Fruit fly (Drosophila melanogaster) whole organism, embryonic: ENCODE data around the gene CG31268.

Experiments
- Ada2b ChIP-seq: fragments of 200-800 bp; sonication (Bioruptor generic); IDR thresholded peaks from 2 replicates; pipeline ENCODE4 v1.3.6; 2022; ENCODE audit warnings: missing biosample characterization, missing genetic modification characterization
- Awh ChIP-seq: fragments of 200-800 bp; sonication (Bioruptor generic); IDR thresholded peaks from 2 replicates; pipeline ENCODE4, ENCODE4 v1.3.6; 2022; ENCODE audit warnings: missing biosample characterization, missing genetic modification characterization
- CG10209 ChIP-seq: fragments of 200-800 bp; sonication (Bioruptor generic); optimal IDR thresholded peaks from 3 replicates; lab custom pipeline; 2017; ENCODE audit warnings: missing biosample characterization, mild to moderate bottlenecking, missing genetic modification characterization, missing genetic modification reagents
- CG10321 ChIP-seq: fragments of 200-800 bp; sonication (Bioruptor generic); IDR thresholded peaks from 2 replicates; pipeline ENCODE4 v1.3.6; 2022; ENCODE audit warnings: missing biosample characterization, missing genetic modification characterization
- CG10543 ChIP-seq: fragments of 200-800 bp; sonication (Bioruptor generic); optimal IDR thresholded peaks from 3 replicates; lab custom pipeline; 2017; ENCODE audit warnings: missing biosample characterization, mild to moderate bottlenecking, missing genetic modification characterization, moderate library complexity
- CG11398 ChIP-seq: fragments of 200-800 bp; sonication (Bioruptor generic); optimal IDR thresholded peaks from 2 replicates; lab custom pipeline; 2016; ENCODE audit warnings: missing biosample characterization, missing genetic modification characterization
- CG11504 ChIP-seq: fragments of 200-800 bp; sonication (Bioruptor generic); optimal IDR thresholded peaks from 3 replicates; lab custom pipeline; 2019; ENCODE audit warnings: missing biosample characterization, mild to moderate bottlenecking, missing genetic modification characterization, moderate library complexity
- CG11696 ChIP-seq: fragments of 200-800 bp; sonication (Bioruptor generic); IDR thresholded peaks from 2 replicates; pipeline ENCODE4 v1.3.6; 2022; ENCODE audit warnings: missing biosample characterization, missing genetic modification characterization
- CG14667 ChIP-seq: fragments of 200-800 bp; sonication (Bioruptor generic); IDR thresholded peaks from 2 replicates; pipeline ENCODE4 v1.3.6; 2022; ENCODE audit warnings: missing biosample characterization, missing genetic modification characterization
- CG14710 ChIP-seq: fragments of 200-800 bp; sonication (Bioruptor generic); optimal IDR thresholded peaks from 3 replicates; lab custom pipeline; 2019; ENCODE audit warnings: missing biosample characterization, mild to moderate bottlenecking, missing genetic modification characterization, moderate library complexity
- CG14965 ChIP-seq: fragments of 200-800 bp; sonication (Bioruptor generic); optimal IDR thresholded peaks from 2 replicates; lab custom pipeline; 2016; ENCODE audit warnings: missing biosample characterization, missing genetic modification characterization, borderline replicate concordance
- CG15269 ChIP-seq: fragments of 200-800 bp; sonication (Bioruptor generic); optimal IDR thresholded peaks from 2 replicates; lab custom pipeline; 2018; ENCODE audit warnings: missing biosample characterization, mild to moderate bottlenecking, missing genetic modification characterization, moderate library complexity
- CG1602 ChIP-seq: fragments of 200-800 bp; sonication (Bioruptor generic); optimal IDR thresholded peaks from 3 replicates; lab custom pipeline; 2016; ENCODE audit warnings: missing biosample characterization, missing genetic modification characterization
- CG16779 ChIP-seq: fragments of 200-800 bp; sonication (Bioruptor generic); IDR thresholded peaks from 2 replicates; pipeline ENCODE4 v1.3.6; 2022; ENCODE audit warnings: missing biosample characterization, missing genetic modification characterization
- CG16863 ChIP-seq: fragments of 200-800 bp; sonication (Bioruptor generic); optimal IDR thresholded peaks from 3 replicates; lab custom pipeline; 2016; ENCODE audit warnings: missing biosample characterization, missing genetic modification characterization
- CG17568 ChIP-seq: fragments of 200-800 bp; sonication (Bioruptor generic); optimal IDR thresholded peaks from 2 replicates; lab custom pipeline; 2018; ENCODE audit warnings: missing biosample characterization, mild to moderate bottlenecking, missing genetic modification characterization, moderate library complexity
- CG17802 ChIP-seq: fragments of 200-800 bp; sonication (Bioruptor generic); optimal IDR thresholded peaks from 2 replicates; lab custom pipeline; 2018; ENCODE audit warnings: missing biosample characterization, mild to moderate bottlenecking, missing genetic modification characterization, moderate library complexity
- CG30431 ChIP-seq: fragments of 200-800 bp; sonication (Bioruptor generic); optimal IDR thresholded peaks from 2 replicates; lab custom pipeline; 2017; ENCODE audit warnings: missing biosample characterization, missing genetic modification characterization
- CG32767 ChIP-seq: fragments of 200-800 bp; sonication (Bioruptor generic); IDR thresholded peaks from 2 replicates; pipeline ENCODE4 v1.3.6; 2022; ENCODE audit warnings: missing biosample characterization, missing genetic modification characterization
- CG4360 ChIP-seq: fragments of 200-800 bp; sonication (Bioruptor generic); IDR thresholded peaks from 2 replicates; pipeline ENCODE4 v1.3.6; 2022; ENCODE audit warnings: missing biosample characterization, missing genetic modification characterization
- CG7271 ChIP-seq: fragments of 200-800 bp; sonication (Bioruptor generic); optimal IDR thresholded peaks from 2 replicates; lab custom pipeline; 2018; ENCODE audit warnings: missing biosample characterization, mild to moderate bottlenecking, missing genetic modification characterization, moderate library complexity
- CG8478 ChIP-seq: fragments of >200 bp; optimal IDR thresholded peaks from 2 replicates; lab custom pipeline; 2018
- CG9437 ChIP-seq: fragments of 200-800 bp; sonication (Bioruptor generic); optimal IDR thresholded peaks from 2 replicates; lab custom pipeline; 2018; ENCODE audit warnings: missing biosample characterization, mild to moderate bottlenecking, missing genetic modification characterization
- CTCF ChIP-seq: fragments of 200-800 bp; sonication (Bioruptor generic); optimal IDR thresholded peaks from 2 replicates; lab custom pipeline; 2017; ENCODE audit warnings: missing biosample characterization, mild to moderate bottlenecking, missing genetic modification characterization, moderate library complexity
- D ChIP-seq, 2 experiments: fragments of 200-800 bp in 1 of 2; fragments of >200 bp in 1 of 2; sonication (Bioruptor generic) in 1 of 2; optimal IDR thresholded peaks; 2 replicates in 1 of 2; 3 replicates in 1 of 2; lab custom pipeline; 2017; ENCODE audit warnings: mild to moderate bottlenecking in 1 of 2, missing biosample characterization in 1 of 2, missing genetic modification characterization in 1 of 2, missing genetic modification reagents in 1 of 2
- Dad ChIP-seq: fragments of 200-800 bp; sonication (Bioruptor generic); optimal IDR thresholded peaks from 3 replicates; lab custom pipeline; 2016; ENCODE audit warnings: missing biosample characterization, missing genetic modification characterization
- Dfd ChIP-seq, 2 experiments: fragments of >200 bp; optimal IDR thresholded peaks; 2 replicates each; lab custom pipeline; 2017; ENCODE audit warnings: missing biosample characterization in 2 of 2, missing genetic modification characterization in 2 of 2
- Dp ChIP-seq: fragments of 200-800 bp; sonication (Bioruptor generic); optimal IDR thresholded peaks from 2 replicates; lab custom pipeline; 2018; ENCODE audit warnings: missing biosample characterization, mild to moderate bottlenecking, missing genetic modification characterization, moderate library complexity
- Hr51 ChIP-seq, 2 experiments: fragments of 200-800 bp; sonication (Bioruptor generic); optimal IDR thresholded peaks; 2 replicates in 1 of 2; 3 replicates in 1 of 2; lab custom pipeline; 2016 to 2018; ENCODE audit warnings: missing biosample characterization in 2 of 2, missing genetic modification characterization in 2 of 2, mild to moderate bottlenecking in 1 of 2, moderate library complexity in 1 of 2
- NfI ChIP-seq: fragments of 200-800 bp; sonication (Bioruptor generic); optimal IDR thresholded peaks from 3 replicates; lab custom pipeline; 2018; ENCODE audit warnings: missing biosample characterization, mild to moderate bottlenecking, missing genetic modification characterization, moderate library complexity
- Opbp ChIP-seq: fragments of 200-800 bp; sonication (Bioruptor generic); IDR thresholded peaks from 3 replicates; pipeline ENCODE4 v1.3.6; 2022; ENCODE audit warnings: missing biosample characterization, missing genetic modification characterization; ENCODE audit not compliant: partially characterized antibody
- Usf ChIP-seq: fragments of 200-800 bp; sonication (Bioruptor generic); optimal IDR thresholded peaks from 2 replicates; lab custom pipeline; 2017; ENCODE audit warnings: missing genotype, missing biosample characterization, missing genetic modification characterization
- ara ChIP-seq: fragments of 200-800 bp; sonication (Bioruptor generic); IDR thresholded peaks from 2 replicates; pipeline ENCODE4 v1.3.6; 2022; ENCODE audit warnings: missing biosample characterization, missing genetic modification characterization
- btn ChIP-seq: fragments of 200-800 bp; sonication (Bioruptor generic); optimal IDR thresholded peaks from 2 replicates; lab custom pipeline; 2016; ENCODE audit warnings: missing biosample characterization, missing genetic modification characterization
- cato ChIP-seq: fragments of 200-800 bp; sonication (Bioruptor generic); optimal IDR thresholded peaks from 2 replicates; lab custom pipeline; 2016; ENCODE audit warnings: missing biosample characterization, missing genetic modification characterization, borderline replicate concordance
- da ChIP-seq: fragments of 200-800 bp; sonication (Bioruptor generic); optimal IDR thresholded peaks from 2 replicates; lab custom pipeline; 2016; ENCODE audit warnings: missing biosample characterization, missing genetic modification characterization
- emc ChIP-seq: fragments of 200-800 bp; sonication (Bioruptor generic); optimal IDR thresholded peaks from 2 replicates; lab custom pipeline; 2016; ENCODE audit warnings: missing biosample characterization, missing genetic modification characterization
- inv ChIP-seq: fragments of 200-800 bp; sonication (Bioruptor generic); IDR thresholded peaks from 2 replicates; pipeline ENCODE4 v1.3.6; 2022; ENCODE audit warnings: missing biosample characterization, missing genetic modification characterization; ENCODE audit not compliant: partially characterized antibody
- kay ChIP-seq: fragments of 200-800 bp; sonication (Bioruptor generic); optimal IDR thresholded peaks from 2 replicates; lab custom pipeline; 2016; ENCODE audit warnings: missing biosample characterization, missing genetic modification characterization
- lmd ChIP-seq: fragments of 200-800 bp; sonication (Bioruptor generic); IDR thresholded peaks from 2 replicates; pipeline ENCODE4 v1.3.6; 2022; ENCODE audit warnings: missing biosample characterization, missing genetic modification characterization
- nerfin-1 ChIP-seq: fragments of 200-800 bp; sonication (Bioruptor generic); optimal IDR thresholded peaks from 3 replicates; lab custom pipeline; 2019; ENCODE audit warnings: missing biosample characterization, mild to moderate bottlenecking, missing genetic modification characterization, moderate library complexity
- pho ChIP-seq: fragments of 200-800 bp; sonication (Bioruptor generic); optimal IDR thresholded peaks from 2 replicates; lab custom pipeline; 2016; ENCODE audit warnings: missing biosample characterization, missing genetic modification characterization
- pros ChIP-seq: fragments of 200-800 bp; sonication (Bioruptor generic); optimal IDR thresholded peaks from 3 replicates; lab custom pipeline; 2019; ENCODE audit warnings: missing biosample characterization, mild to moderate bottlenecking, missing genetic modification characterization, moderate library complexity
- sc ChIP-seq, 3 experiments: fragments of >200 bp in 2 of 3; fragments of 200-800 bp in 1 of 3; sonication (Bioruptor generic) in 1 of 3; optimal IDR thresholded peaks; 2 replicates in 2 of 3; 3 replicates in 1 of 3; lab custom pipeline; 2017; ENCODE audit warnings: mild to moderate bottlenecking in 1 of 3, missing biosample characterization in 1 of 3, missing genetic modification characterization in 1 of 3, missing genetic modification reagents in 1 of 3
- sim ChIP-seq: fragments of 200-800 bp; sonication (Bioruptor generic); IDR thresholded peaks from 2 replicates; pipeline ENCODE4 v1.3.6; 2022; ENCODE audit warnings: missing biosample characterization, missing genetic modification characterization
- stwl ChIP-seq: fragments of 200-800 bp; sonication (Bioruptor generic); optimal IDR thresholded peaks from 3 replicates; lab custom pipeline; 2018; ENCODE audit warnings: missing biosample characterization, mild to moderate bottlenecking, missing genetic modification characterization, moderate library complexity
- tgo ChIP-seq: fragments of 200-800 bp; sonication (Bioruptor generic); IDR thresholded peaks from 3 replicates; pipeline ENCODE4 v1.3.6; 2022; ENCODE audit warnings: missing biosample characterization, missing genetic modification characterization
- tio ChIP-seq: fragments of 200-800 bp; sonication (Bioruptor generic); optimal IDR thresholded peaks from 2 replicates; lab custom pipeline; 2017; ENCODE audit warnings: missing biosample characterization, missing genetic modification characterization, inconsistent platforms

Gene CG31268

DNA sequence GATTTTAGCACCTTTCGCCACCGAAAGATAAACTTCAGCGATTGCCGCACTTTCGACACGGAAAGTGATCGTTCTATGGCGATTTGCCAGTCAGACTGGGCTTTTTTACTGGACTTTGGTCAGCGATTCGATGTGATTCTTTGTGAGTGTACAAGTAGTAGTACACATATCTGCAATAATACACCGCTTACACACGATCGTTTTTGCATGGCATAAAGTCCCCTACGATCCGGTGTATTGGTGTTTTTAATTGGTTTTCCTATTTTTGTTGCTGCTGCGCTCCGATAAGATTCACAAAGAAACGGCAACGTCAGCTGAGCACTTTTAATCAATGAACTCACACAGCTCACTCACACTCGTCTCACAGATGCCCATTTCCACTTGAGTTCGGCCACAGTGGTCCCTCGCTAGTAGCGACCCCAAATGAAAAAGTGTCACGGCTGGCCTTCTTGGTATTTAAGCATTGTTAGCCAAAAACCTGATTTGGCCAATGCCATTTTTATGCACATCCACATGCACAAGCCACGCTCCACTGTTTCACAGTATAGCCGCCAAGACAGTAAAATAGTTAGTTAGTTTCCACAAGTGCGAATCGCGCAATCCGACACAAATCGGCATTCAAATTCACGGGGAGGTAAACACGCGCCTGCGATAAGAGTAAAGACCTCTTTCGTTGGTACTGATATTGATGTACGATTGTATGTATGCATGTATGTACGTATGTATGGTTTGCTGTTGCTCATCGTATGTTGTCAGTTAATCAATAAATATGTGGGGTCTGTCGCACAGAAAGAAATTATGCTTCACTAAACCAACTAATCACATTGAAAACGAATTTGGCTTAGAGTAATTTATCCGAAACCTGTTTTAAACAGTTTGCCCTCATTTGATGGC, 45.2 kb upstream of the CG31268 start (continued):
- peak; percentile 15 for TF ChIP-seq Dp (GFP tag; lab: Kevin White, UChicago)
- TF ChIP-seq CG11504: peak; percentile 82
- TF ChIP-seq CG10543 (GFP tag; lab: Kevin White, UChicago): peak; percentile 98
- TF ChIP-seq CG10321 (GFP tag; lab: Robert Waterston, UW): peak; percentile 80
- peak; percentile 82 for TF ChIP-seq tio (GFP tag; lab: Kevin White, UChicago)
- TF ChIP-seq stwl (tag; lab: Kevin White, UChicago): no peak
- peak; percentile 91 for TF ChIP-seq Dad (GFP tag; lab: Kevin White, UChicago)
- TF ChIP-seq nerfin-1: peak; percentile 68
- no peak for TF ChIP-seq pros
- no peak for TF ChIP-seq D (optimal IDR thresholded peaks at IDR 0.05; lab: Kevin White, UChicago)
- peak; percentile 45 for TF ChIP-seq D (GFP tag; optimal IDR thresholded peaks at IDR 0.05; lab: Kevin White, UChicago)
- peak; percentile 86 for TF ChIP-seq CG30431 (GFP tag; lab: Kevin White, UChicago)
- peak; percentile 89 for TF ChIP-seq emc
- peak; percentile 86 for TF ChIP-seq CG17568
- peak; percentile 54 for TF ChIP-seq CG14965
- no peak for TF ChIP-seq CG7271 (tag; lab: Kevin White, UChicago)
- no peak for TF ChIP-seq sc (optimal IDR thresholded peaks at IDR 0.05; lab: Kevin White, UChicago)
- no peak for TF ChIP-seq sc (GFP tag; optimal IDR thresholded peaks at IDR 0.05; lab: Kevin White, UChicago)
- peak; percentile 93 for TF ChIP-seq CG10209
- peak; percentile 85 for TF ChIP-seq da (GFP tag; lab: Kevin White, UChicago)
- TF ChIP-seq pho (GFP tag; lab: Kevin White, UChicago): peak; percentile 95
- TF ChIP-seq ara (GFP tag; lab: Robert Waterston, UW): peak; percentile 92
- no peak for TF ChIP-seq Opbp (GFP tag; lab: Robert Waterston, UW)
- TF ChIP-seq Dfd (GFP tag; optimal IDR thresholded peaks at IDR 0.05; lab: Kevin White, UChicago): no peak
- peak; percentile 93 for TF ChIP-seq tgo
- TF ChIP-seq CG17802 (tag; lab: Kevin White, UChicago): peak; percentile 54
- TF ChIP-seq CG16863: peak; percentile 89
- peak; percentile 57 for TF ChIP-seq cato
- TF ChIP-seq CG9437 (GFP tag; lab: Kevin White, UChicago): peak; percentile 79
- TF ChIP-seq CG16779: peak; percentile 97
- peak; percentile 95 for TF ChIP-seq Ada2b (GFP tag; lab: Robert Waterston, UW)
- peak; percentile 97 for TF ChIP-seq CG15269
- peak; percentile 92 for TF ChIP-seq Awh (GFP tag; lab: Robert Waterston, UW)
- TF ChIP-seq lmd (GFP tag; lab: Robert Waterston, UW): peak; percentile 97
- peak; percentile 92 for TF ChIP-seq CG14667 (GFP tag; lab: Robert Waterston, UW)
- peak; percentile 83 for TF ChIP-seq CG1602 (GFP tag; lab: Kevin White, UChicago)
- TF ChIP-seq CG14710 (tag; lab: Kevin White, UChicago): peak; percentile 11
- no peak for TF ChIP-seq CG8478 (lab: Kevin White, UChicago)
- peak; percentile 11; the same call in 1 of the 2 replicates for TF ChIP-seq inv (GFP tag; lab: Robert Waterston, UW)
- TF ChIP-seq Hr51 (GFP tag; optimal IDR thresholded peaks at IDR 0.05; lab: Kevin White, UChicago): peak; percentile 88 to 91
- peak; percentile 85 for TF ChIP-seq kay (GFP tag; lab: Kevin White, UChicago)
- TF ChIP-seq CG11398 (GFP tag; lab: Kevin White, UChicago): peak; percentile 91
- TF ChIP-seq sim (GFP tag; lab: Robert Waterston, UW): peak; percentile 70
- TF ChIP-seq CG32767 (GFP tag; lab: Robert Waterston, UW): peak; percentile 93
- peak; percentile 86 for TF ChIP-seq btn
- peak; percentile 86 for TF ChIP-seq CG11696 (GFP tag; lab: Robert Waterston, UW)
- TF ChIP-seq CG4360: peak; percentile 63
- TF ChIP-seq CTCF (GFP tag; lab: Kevin White, UChicago): peak; percentile 26
- TF ChIP-seq Usf (GFP tag; lab: Kevin White, UChicago): peak; percentile 92
- TF ChIP-seq NfI (GFP tag; lab: Kevin White, UChicago): peak; percentile 92
